Fruit fly (Drosophila melanogaster) Kc167 (cell line): ENCODE results near the gene CG16824.

Source experiments
- Myc ChIP-seq: fragments of >200 bp; optimal IDR thresholded peaks from 2 replicates; lab custom pipeline; 2017; ENCODE audit warnings: missing external identifiers
- Sin3A ChIP-seq: fragments of >200 bp; optimal IDR thresholded peaks from 2 replicates; lab custom pipeline; 2018; ENCODE audit warnings: missing external identifiers
- h ChIP-seq: fragments of >200 bp; optimal IDR thresholded peaks from 3 replicates; lab custom pipeline; 2018; ENCODE audit warnings: missing external identifiers

- TF ChIP-seq h (lab: Kevin White, UChicago) (no peak), Sin3A (lab: Kevin White, UChicago) (no peak), Myc (lab: Kevin White, UChicago) (no peak)
Observed at dm6 chr2L:13272541-13272940, 20.3 kb upstream of the CG16824 start.
